Fruit fly (Drosophila melanogaster): ENCODE data around the gene CG43082.

CG43082 gene

dm6 chr3L:15700338-15700966 is 38.8 kb downstream of the CG43082 start (continued):
- TF ChIP-seq CG15696 (tag; optimal IDR thresholded peaks at IDR 0.05) = peak; percentile 93
- no peak for TF ChIP-seq lilli (GFP tag; optimal IDR thresholded peaks at IDR 0.05)
- no peak for TF ChIP-seq CG8478 (optimal IDR thresholded peaks at IDR 0.05)
- no peak for TF ChIP-seq cad (GFP tag; optimal IDR thresholded peaks at IDR 0.05)
- TF ChIP-seq CG18476 (GFP tag; optimal IDR thresholded peaks at IDR 0.05) = no peak
- TF ChIP-seq fd3F (GFP tag; optimal IDR thresholded peaks at IDR 0.05) = no peak
- TF ChIP-seq D19A (tag; optimal IDR thresholded peaks at IDR 0.05) = peak; percentile 69
- peak; percentile 14 for TF ChIP-seq stwl (tag; optimal IDR thresholded peaks at IDR 0.05)
- TF ChIP-seq zfh1 (GFP tag; IDR thresholded peaks at IDR 0.05) = 0 out of 3 replicates have a peak, but pooled peaks have one; percentile 21
- peak; percentile 60 for TF ChIP-seq CoRest (tag; optimal IDR thresholded peaks at IDR 0.05)
- no peak for TF ChIP-seq CG18011 (GFP tag; optimal IDR thresholded peaks at IDR 0.05)
- TF ChIP-seq CG4360 (GFP tag; IDR thresholded peaks at IDR 0.05) = peak; percentile 95
- no peak for TF ChIP-seq CG4282 (GFP tag; optimal IDR thresholded peaks at IDR 0.05)
- TF ChIP-seq CG5245 (GFP tag; optimal IDR thresholded peaks at IDR 0.05) = no peak
- TF ChIP-seq lov (optimal IDR thresholded peaks at IDR 0.05) = no peak
- no peak for TF ChIP-seq lov (GFP tag; IDR thresholded peaks at IDR 0.05)
- TF ChIP-seq CG1529 (GFP tag; optimal IDR thresholded peaks at IDR 0.05) = peak; percentile 50
- no peak for TF ChIP-seq Hand (GFP tag; optimal IDR thresholded peaks at IDR 0.05)
- no peak for TF ChIP-seq CG3838 (GFP tag; optimal IDR thresholded peaks at IDR 0.05)
- TF ChIP-seq emc (GFP tag; optimal IDR thresholded peaks at IDR 0.05) = no peak
- TF ChIP-seq CG9876 (GFP tag; optimal IDR thresholded peaks at IDR 0.05) = no peak
- no peak for TF ChIP-seq Mes4 (GFP tag; optimal IDR thresholded peaks at IDR 0.05)
- no peak for TF ChIP-seq Hr78 (GFP tag; optimal IDR thresholded peaks at IDR 0.05)
- TF ChIP-seq row (GFP tag; IDR thresholded peaks at IDR 0.05) = peak; percentile 62
- peak; percentile 60 for TF ChIP-seq CG30431 (GFP tag; optimal IDR thresholded peaks at IDR 0.05)
- no peak for TF ChIP-seq gfzf (GFP tag; optimal IDR thresholded peaks at IDR 0.05)
- TF ChIP-seq CG3065 (GFP tag; optimal IDR thresholded peaks at IDR 0.05) = peak; percentile 20
- no peak for TF ChIP-seq pita (GFP tag; optimal IDR thresholded peaks at IDR 0.05)
- peak; percentile 83 for TF ChIP-seq gem (tag; optimal IDR thresholded peaks at IDR 0.05)
- 0 out of 3 replicates have a peak, but pooled peaks have one; percentile 13 for TF ChIP-seq CG6791 (GFP tag; IDR thresholded peaks at IDR 0.05; ENCODE audit: partially characterized antibody)
- no peak for TF ChIP-seq pros (GFP tag; optimal IDR thresholded peaks at IDR 0.05)
- peak; percentile 48 for TF ChIP-seq tio (GFP tag; optimal IDR thresholded peaks at IDR 0.05)
- TF ChIP-seq Scr (GFP tag; IDR thresholded peaks at IDR 0.05; ENCODE audit: partially characterized antibody) = no peak
- TF ChIP-seq nerfin-1 (tag; optimal IDR thresholded peaks at IDR 0.05) = no peak
- no peak for TF ChIP-seq HLH3B (GFP tag; IDR thresholded peaks at IDR 0.05)
- peak; percentile 27 for TF ChIP-seq CG9437 (GFP tag; optimal IDR thresholded peaks at IDR 0.05)
- TF ChIP-seq CG17385 (GFP tag; optimal IDR thresholded peaks at IDR 0.05) = peak; percentile 70
- peak; percentile 49 for TF ChIP-seq CG4424 (GFP tag; optimal IDR thresholded peaks at IDR 0.05)
- no peak for TF ChIP-seq CG15011 (GFP tag; optimal IDR thresholded peaks at IDR 0.05)
- no peak for TF ChIP-seq CG10565 (GFP tag; optimal IDR thresholded peaks at IDR 0.05)
- TF ChIP-seq al (GFP tag; IDR thresholded peaks at IDR 0.05) = no peak
- TF ChIP-seq D (optimal IDR thresholded peaks at IDR 0.05) = no peak
- TF ChIP-seq D (GFP tag; optimal IDR thresholded peaks at IDR 0.05) = peak; percentile 19
- peak; percentile 6 for TF ChIP-seq CG18619 (GFP tag; optimal IDR thresholded peaks at IDR 0.05)
- TF ChIP-seq Side (GFP tag; optimal IDR thresholded peaks at IDR 0.05) = no peak
- peak in 1 of 3 experiments; percentile 23 for TF ChIP-seq Stat92E (GFP tag; optimal IDR thresholded peaks at IDR 0.05)
- TF ChIP-seq Hsf (GFP tag; optimal IDR thresholded peaks at IDR 0.05) = peak; percentile 32
- TF ChIP-seq gcm2 (GFP tag; optimal IDR thresholded peaks at IDR 0.05) = no peak
- TF ChIP-seq Bgb (GFP tag; IDR thresholded peaks at IDR 0.05; ENCODE audit: partially characterized antibody) = no peak
- TF ChIP-seq sob (GFP tag; IDR thresholded peaks at IDR 0.05) = no peak
